Worm (Caenorhabditis elegans): Measurements from ENCODE around the gene clp-10.
A peak's percentile ranks its signal among the peaks of the same experiment; 100 is the strongest.

The clp-10 gene

ce11 chrIII:14671-15070, 23.3 kb downstream of the clp-10 start, which contains the start of gene nhr-80 (continued):
- TF ChIP-seq ceh-63 (GFP tag; optimal IDR thresholded peaks at IDR 0.05), result no peak
- TF ChIP-seq nhr-90 (tag; optimal IDR thresholded peaks at IDR 0.05; ENCODE audit: poor library complexity), result peak; percentile 50
- TF ChIP-seq ceh-88 (GFP tag; IDR thresholded peaks at IDR 0.05), result no peak
- no peak for TF ChIP-seq nhr-77 (tag; optimal IDR thresholded peaks at IDR 0.05)
- TF ChIP-seq efl-1 (optimal IDR thresholded peaks at IDR 0.05), result peak in 1 of 2 experiments; percentile 35
- peak; percentile 24 to 91 for TF ChIP-seq efl-1 (GFP tag; optimal IDR thresholded peaks at IDR 0.05 in 1 of 2)
- no peak for TF ChIP-seq C04F5.9 (tag; optimal IDR thresholded peaks at IDR 0.05)
- TF ChIP-seq irx-1 (tag; optimal IDR thresholded peaks at IDR 0.05), result no peak
- TF ChIP-seq nhr-20 (tag; optimal IDR thresholded peaks at IDR 0.05), result peak; percentile 18
- TF ChIP-seq mep-1 (tag; optimal IDR thresholded peaks at IDR 0.05), result peak; percentile 26
- no peak for TF ChIP-seq C16A3.4 (tag; optimal IDR thresholded peaks at IDR 0.05)
- no peak for TF ChIP-seq tlp-1 (tag; optimal IDR thresholded peaks at IDR 0.05)
- TF ChIP-seq mdl-1 (tag; optimal IDR thresholded peaks at IDR 0.05), result no peak
- TF ChIP-seq blmp-1 (tag; optimal IDR thresholded peaks at IDR 0.05), result peak; percentile 56
- TF ChIP-seq fkh-4 (tag; optimal IDR thresholded peaks at IDR 0.05; ENCODE audit: borderline replicate concordance), result no peak
- peak; percentile 67 for TF ChIP-seq nhr-85 (tag)
- TF ChIP-seq efl-3 (GFP tag; optimal IDR thresholded peaks at IDR 0.05), result no peak
- no peak for TF ChIP-seq unc-86 (tag; optimal IDR thresholded peaks at IDR 0.05)
- no peak for TF ChIP-seq snpc-4 (tag; optimal IDR thresholded peaks at IDR 0.05)
- TF ChIP-seq nhr-19 (GFP tag; conservative IDR thresholded peaks at IDR 0.05), result peak; percentile 9; the same call in 1 of the 2 replicates
- TF ChIP-seq ceh-82 (tag; optimal IDR thresholded peaks at IDR 0.05), result no peak
- TF ChIP-seq unc-130 (tag; optimal IDR thresholded peaks at IDR 0.05), result no peak
- TF ChIP-seq pqm-1 (tag; optimal IDR thresholded peaks at IDR 0.05), result no peak
- no peak for TF ChIP-seq nhr-28 (tag; optimal IDR thresholded peaks at IDR 0.05)
- no peak for TF ChIP-seq egl-13 (tag; optimal IDR thresholded peaks at IDR 0.05)
- no peak for TF ChIP-seq mef-2 (tag; optimal IDR thresholded peaks at IDR 0.05)
- no peak for TF ChIP-seq fos-1 (tag; optimal IDR thresholded peaks at IDR 0.05)
- no peak for TF ChIP-seq ces-1 (GFP tag; optimal IDR thresholded peaks at IDR 0.05)
- no peak for TF ChIP-seq ztf-4 (tag; optimal IDR thresholded peaks at IDR 0.05)
- no peak for TF ChIP-seq alr-1 (tag; optimal IDR thresholded peaks at IDR 0.05; ENCODE audit: borderline replicate concordance)
- no peak for TF ChIP-seq nhr-76 (tag; optimal IDR thresholded peaks at IDR 0.05)
- TF ChIP-seq hlh-17 (GFP tag; optimal IDR thresholded peaks at IDR 0.05; ENCODE audit: borderline replicate concordance), result no peak
- peak in 1 of 2 experiments; percentile 24 for TF ChIP-seq lin-35 (GFP tag; optimal IDR thresholded peaks at IDR 0.05)
- TF ChIP-seq hlh-4 (tag; optimal IDR thresholded peaks at IDR 0.05), result no peak
- TF ChIP-seq ceh-8 (GFP tag; optimal IDR thresholded peaks at IDR 0.05), result no peak
- no peak for TF ChIP-seq lsy-2 (tag; optimal IDR thresholded peaks at IDR 0.05)
- no peak for TF ChIP-seq nhr-47 (tag; optimal IDR thresholded peaks at IDR 0.05)
- no peak for TF ChIP-seq egl-27 (tag; optimal IDR thresholded peaks at IDR 0.05)
- TF ChIP-seq xbp-1 (tag; optimal IDR thresholded peaks at IDR 0.05), result no peak
- peak; percentile 85 for TF ChIP-seq elt-2 (tag; optimal IDR thresholded peaks at IDR 0.05)
- TF ChIP-seq nhr-237 (tag; optimal IDR thresholded peaks at IDR 0.05), result no peak
- TF ChIP-seq zip-4 (GFP tag; optimal IDR thresholded peaks at IDR 0.05), result no peak
- TF ChIP-seq sox-4 (tag; optimal IDR thresholded peaks at IDR 0.05), result no peak
- TF ChIP-seq zag-1 (tag; optimal IDR thresholded peaks at IDR 0.05), result no peak
- no peak for TF ChIP-seq ama-1 (optimal IDR thresholded peaks at IDR 0.05)
- no peak for TF ChIP-seq nhr-12 (tag; optimal IDR thresholded peaks at IDR 0.05)
- TF ChIP-seq nhr-84 (tag; optimal IDR thresholded peaks at IDR 0.05), result no peak
- TF ChIP-seq lin-13 (GFP tag; optimal IDR thresholded peaks at IDR 0.05), result no peak
- no peak for TF ChIP-seq aly-2 (tag; optimal IDR thresholded peaks at IDR 0.05)
- TF ChIP-seq rnt-1 (tag; optimal IDR thresholded peaks at IDR 0.05), result no peak
- TF ChIP-seq C34B4.2 (tag; optimal IDR thresholded peaks at IDR 0.05), result no peak
- TF ChIP-seq hpl-2 (GFP tag; optimal IDR thresholded peaks at IDR 0.05), result no peak
- no peak for TF ChIP-seq sup-37 (GFP tag; optimal IDR thresholded peaks at IDR 0.05)
- no peak for TF ChIP-seq dsc-1 (tag; optimal IDR thresholded peaks at IDR 0.05)
- peak in 2 of 3 experiments; percentile 16 to 43 for TF ChIP-seq dpl-1 (GFP tag; optimal IDR thresholded peaks at IDR 0.05)

Measured in whole organism, L1 larva.